Fruit fly (Drosophila melanogaster): Measurements from ENCODE around the gene eIF2Bbeta.

eIF2Bbeta gene

DNA sequence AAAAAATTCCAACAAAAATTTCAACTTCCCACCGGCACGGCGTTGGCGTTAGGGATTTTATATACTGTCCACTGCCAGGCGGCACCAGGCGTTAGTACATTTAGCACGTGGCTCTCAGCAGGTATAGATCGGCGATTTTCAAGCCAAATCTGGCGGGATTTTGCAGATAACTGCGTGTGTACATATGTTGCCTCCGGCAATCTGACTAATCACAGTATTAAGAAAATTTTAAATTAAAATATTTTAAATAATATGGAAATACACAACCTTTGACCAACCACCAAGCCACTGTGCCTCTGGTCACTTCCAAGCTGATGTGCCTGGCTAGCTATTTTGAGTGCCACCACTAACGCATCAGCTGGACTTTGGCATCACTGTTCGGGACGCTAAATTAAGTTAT is 27.8 kb downstream of the eIF2Bbeta start, which contains the start of the genes ttm50 and CG2712 (continued):
- no peak for TF ChIP-seq bbx (GFP tag; IDR thresholded peaks at IDR 0.05; ENCODE audit: partially characterized antibody)
- TF ChIP-seq H2.0 (GFP tag; IDR thresholded peaks at IDR 0.05) = no peak
- TF ChIP-seq h (optimal IDR thresholded peaks at IDR 0.05) = no peak
- no peak for TF ChIP-seq ro (GFP tag; IDR thresholded peaks at IDR 0.05)
- TF ChIP-seq Rfx (GFP tag; IDR thresholded peaks at IDR 0.05) = peak; percentile 71
- TF ChIP-seq chif (GFP tag; optimal IDR thresholded peaks at IDR 0.05) = no peak
- no peak for TF ChIP-seq E2f2 (GFP tag; IDR thresholded peaks at IDR 0.05)
- no peak for TF ChIP-seq da (GFP tag; optimal IDR thresholded peaks at IDR 0.05)
- no peak for TF ChIP-seq jumu (GFP tag; optimal IDR thresholded peaks at IDR 0.05)
- TF ChIP-seq CG14710 (tag; optimal IDR thresholded peaks at IDR 0.05) = peak; percentile 81
- TF ChIP-seq CG4707 (GFP tag; optimal IDR thresholded peaks at IDR 0.05) = no peak
- TF ChIP-seq CG12744 (GFP tag; optimal IDR thresholded peaks at IDR 0.05) = no peak
- TF ChIP-seq CG2199 (GFP tag; IDR thresholded peaks at IDR 0.05) = no peak
- no peak for TF ChIP-seq bowl (GFP tag; IDR thresholded peaks at IDR 0.05)
- peak; percentile 52 for TF ChIP-seq CG10979 (tag; optimal IDR thresholded peaks at IDR 0.05)
- TF ChIP-seq CG1602 (GFP tag; optimal IDR thresholded peaks at IDR 0.05) = peak; percentile 27
- TF ChIP-seq Mad (GFP tag; optimal IDR thresholded peaks at IDR 0.05) = no peak
- TF ChIP-seq CG11085 (GFP tag; IDR thresholded peaks at IDR 0.05) = no peak; the same call in 1 of the 2 replicates
- TF ChIP-seq trh (GFP tag; optimal IDR thresholded peaks at IDR 0.05) = peak; percentile 21
- peak; percentile 52 for TF ChIP-seq CG30020 (tag; optimal IDR thresholded peaks at IDR 0.05)
- TF ChIP-seq CG2202 (tag; optimal IDR thresholded peaks at IDR 0.05) = no peak
- peak; percentile 73 for TF ChIP-seq CG13424 (tag; optimal IDR thresholded peaks at IDR 0.05)
- TF ChIP-seq otp (GFP tag; IDR thresholded peaks at IDR 0.05) = 0 out of 3 replicates have a peak, but pooled peaks have one; percentile 34
- TF ChIP-seq Opbp (GFP tag; IDR thresholded peaks at IDR 0.05; ENCODE audit: partially characterized antibody) = no peak
- no peak for TF ChIP-seq unc-4 (GFP tag; IDR thresholded peaks at IDR 0.05; ENCODE audit: partially characterized antibody)
- no peak for TF ChIP-seq CG12071 (GFP tag; optimal IDR thresholded peaks at IDR 0.05)
- TF ChIP-seq ATbp (GFP tag; optimal IDR thresholded peaks at IDR 0.05) = no peak
- TF ChIP-seq ac (GFP tag; optimal IDR thresholded peaks at IDR 0.05) = no peak
- TF ChIP-seq scrt (GFP tag; optimal IDR thresholded peaks at IDR 0.05) = no peak
- no peak for TF ChIP-seq CG8089 (GFP tag; optimal IDR thresholded peaks at IDR 0.05)
- TF ChIP-seq lov (optimal IDR thresholded peaks at IDR 0.05) = no peak
- no peak for TF ChIP-seq lov (GFP tag; IDR thresholded peaks at IDR 0.05)
- peak; percentile 27 for TF ChIP-seq fd3F (GFP tag; optimal IDR thresholded peaks at IDR 0.05)
- TF ChIP-seq CG34224 (GFP tag; IDR thresholded peaks at IDR 0.05; ENCODE audit: partially characterized antibody) = no peak
- no peak for TF ChIP-seq CG11695 (GFP tag; IDR thresholded peaks at IDR 0.05)
- TF ChIP-seq CG9727 (GFP tag; optimal IDR thresholded peaks at IDR 0.05) = peak; percentile 70
- peak; percentile 71 for TF ChIP-seq CG12391 (tag; optimal IDR thresholded peaks at IDR 0.05)
- no peak for TF ChIP-seq CG17568 (GFP tag; optimal IDR thresholded peaks at IDR 0.05)
- TF ChIP-seq CG7745 (tag; optimal IDR thresholded peaks at IDR 0.05) = no peak
- peak; percentile 75 for TF ChIP-seq phol (tag; optimal IDR thresholded peaks at IDR 0.05)
- no peak for TF ChIP-seq chm (GFP tag; IDR thresholded peaks at IDR 0.05)
- TF ChIP-seq gcm2 (GFP tag; optimal IDR thresholded peaks at IDR 0.05) = no peak
- no peak for TF ChIP-seq CG11723 (GFP tag; optimal IDR thresholded peaks at IDR 0.05)
- no peak for TF ChIP-seq usp (GFP tag; optimal IDR thresholded peaks at IDR 0.05)
- TF ChIP-seq NC2α (GFP tag; optimal IDR thresholded peaks at IDR 0.05) = no peak
- TF ChIP-seq PHDP (tag; optimal IDR thresholded peaks at IDR 0.05) = no peak
- TF ChIP-seq CG10321 (GFP tag; IDR thresholded peaks at IDR 0.05) = no peak
- no peak for TF ChIP-seq CG34422 (GFP tag; IDR thresholded peaks at IDR 0.05)
- no peak for TF ChIP-seq B-H2 (GFP tag; optimal IDR thresholded peaks at IDR 0.05)
- TF ChIP-seq dati (GFP tag; IDR thresholded peaks at IDR 0.05) = no peak
- peak; percentile 13 for TF ChIP-seq lbe (GFP tag; optimal IDR thresholded peaks at IDR 0.05)
- 0 out of 2 replicates have a peak, but pooled peaks have one; percentile 31 for TF ChIP-seq Dref (GFP tag; IDR thresholded peaks at IDR 0.05)
